Fruit fly (Drosophila melanogaster): ENCODE data around the gene CG10481.

CG10481 gene

dm6 chr2L:19902693-19903267, 10.4 kb upstream of the CG10481 start:
- no peak for TF ChIP-seq brk (GFP tag; optimal IDR thresholded peaks at IDR 0.05)
- TF ChIP-seq Rel (GFP tag; optimal IDR thresholded peaks at IDR 0.05) = no peak
- TF ChIP-seq Rel (tag; optimal IDR thresholded peaks at IDR 0.05) = no peak
- TF ChIP-seq CG9705 (GFP tag; optimal IDR thresholded peaks at IDR 0.05) = no peak
- no peak for TF ChIP-seq N (GFP tag; optimal IDR thresholded peaks at IDR 0.05)
- no peak for TF ChIP-seq Jra (GFP tag; optimal IDR thresholded peaks at IDR 0.05)

- no peak for TF ChIP-seq rgr (GFP tag; optimal IDR thresholded peaks at IDR 0.05)
- no peak for TF ChIP-seq tai (GFP tag; optimal IDR thresholded peaks at IDR 0.05)
- no peak for TF ChIP-seq psq (GFP tag; optimal IDR thresholded peaks at IDR 0.05)
- no peak for TF ChIP-seq usp (GFP tag; optimal IDR thresholded peaks at IDR 0.05)
These were observed 7.1 kb upstream of the CG10481 start for dm6 chr2L:19899498-19899897.

- TF ChIP-seq CG9705 (GFP tag; optimal IDR thresholded peaks at IDR 0.05) (no peak), Sp1 (GFP tag; optimal IDR thresholded peaks at IDR 0.05) (no peak), dsf (GFP tag; optimal IDR thresholded peaks at IDR 0.05; ENCODE audit: borderline replicate concordance) (no peak), CrebA (GFP tag; optimal IDR thresholded peaks at IDR 0.05; ENCODE audit: borderline replicate concordance) (no peak), OdsH (GFP tag; optimal IDR thresholded peaks at IDR 0.05) (no peak), br (GFP tag; optimal IDR thresholded peaks at IDR 0.05) (no peak), HLH106 (tag; optimal IDR thresholded peaks at IDR 0.05) (no peak), Abd-B (GFP tag; optimal IDR thresholded peaks at IDR 0.05) (no peak), Hnf4 (GFP tag; optimal IDR thresholded peaks at IDR 0.05) (no peak), dmrt93B (GFP tag; optimal IDR thresholded peaks at IDR 0.05) (no peak), dl (GFP tag; optimal IDR thresholded peaks at IDR 0.05; ENCODE audit: insufficient read depth in 1 of 2, partially characterized antibody in 2 of 2) (no peak), ey (GFP tag; optimal IDR thresholded peaks at IDR 0.05) (no peak), Dfd (GFP tag; optimal IDR thresholded peaks at IDR 0.05) (no peak), brk (GFP tag; optimal IDR thresholded peaks at IDR 0.05) (no peak), Hr78 (GFP tag; optimal IDR thresholded peaks at IDR 0.05) (no peak)
These were observed 6.4 kb upstream of the CG10481 start for dm6 chr2L:19898540-19899300.

- TF ChIP-seq psq (GFP tag; optimal IDR thresholded peaks at IDR 0.05) (no peak), Rel (GFP tag; optimal IDR thresholded peaks at IDR 0.05) (no peak), Rel (tag; optimal IDR thresholded peaks at IDR 0.05) (no peak), pan (optimal IDR thresholded peaks at IDR 0.05) (no peak), lola (GFP tag; optimal IDR thresholded peaks at IDR 0.05) (no peak), Hnf4 (GFP tag; optimal IDR thresholded peaks at IDR 0.05) (no peak), fru (GFP tag; optimal IDR thresholded peaks at IDR 0.05) (no peak), sv (GFP tag; optimal IDR thresholded peaks at IDR 0.05) (no peak), OdsH (GFP tag; optimal IDR thresholded peaks at IDR 0.05) (no peak), dsf (GFP tag; optimal IDR thresholded peaks at IDR 0.05; ENCODE audit: borderline replicate concordance) (no peak), h (GFP tag; optimal IDR thresholded peaks at IDR 0.05) (no peak), br (GFP tag; optimal IDR thresholded peaks at IDR 0.05) (no peak), CG32264 (GFP tag; optimal IDR thresholded peaks at IDR 0.05) (no peak), rgr (GFP tag; optimal IDR thresholded peaks at IDR 0.05) (no peak), Dfd (GFP tag; optimal IDR thresholded peaks at IDR 0.05) (no peak), Jra (GFP tag; optimal IDR thresholded peaks at IDR 0.05) (no peak)
These were observed 4.7 kb upstream of the CG10481 start for dm6 chr2L:19897027-19897426.

- TF ChIP-seq brk (GFP tag; optimal IDR thresholded peaks at IDR 0.05) (peak; percentile 40), Mio (GFP tag; optimal IDR thresholded peaks at IDR 0.05) (no peak), Hnf4 (GFP tag; optimal IDR thresholded peaks at IDR 0.05) (no peak), woc (GFP tag; optimal IDR thresholded peaks at IDR 0.05) (peak; percentile 8), psq (GFP tag; optimal IDR thresholded peaks at IDR 0.05) (peak; percentile 59), h (GFP tag; optimal IDR thresholded peaks at IDR 0.05) (peak; percentile 46), jim (GFP tag; optimal IDR thresholded peaks at IDR 0.05) (no peak), Jra (GFP tag; optimal IDR thresholded peaks at IDR 0.05) (no peak), pan (optimal IDR thresholded peaks at IDR 0.05) (no peak), rgr (GFP tag; optimal IDR thresholded peaks at IDR 0.05) (peak; percentile 51), fru (GFP tag; optimal IDR thresholded peaks at IDR 0.05) (peak; percentile 28), Dif (GFP tag; optimal IDR thresholded peaks at IDR 0.05; ENCODE audit: partially characterized antibody) (peak; percentile 23), Abd-B (GFP tag; optimal IDR thresholded peaks at IDR 0.05) (no peak), dsf (GFP tag; optimal IDR thresholded peaks at IDR 0.05; ENCODE audit: borderline replicate concordance) (no peak), CG32264 (GFP tag; optimal IDR thresholded peaks at IDR 0.05) (no peak), ey (GFP tag; optimal IDR thresholded peaks at IDR 0.05) (peak; percentile 3), foxo (GFP tag; optimal IDR thresholded peaks at IDR 0.05) (peak in 1 of 2 experiments; percentile 65), Vsx2 (GFP tag; optimal IDR thresholded peaks at IDR 0.05; ENCODE audit: partially characterized antibody) (peak; percentile 40), usp (GFP tag; optimal IDR thresholded peaks at IDR 0.05) (no peak), Hr78 (GFP tag; optimal IDR thresholded peaks at IDR 0.05) (no peak), HLH106 (tag; optimal IDR thresholded peaks at IDR 0.05) (peak; percentile 52), OdsH (GFP tag; optimal IDR thresholded peaks at IDR 0.05) (peak; percentile 77), Sp1 (GFP tag; optimal IDR thresholded peaks at IDR 0.05) (peak; percentile 49), sv (GFP tag; optimal IDR thresholded peaks at IDR 0.05) (peak; percentile 48), tai (GFP tag; optimal IDR thresholded peaks at IDR 0.05) (no peak), dmrt93B (GFP tag; optimal IDR thresholded peaks at IDR 0.05) (peak; percentile 45), dl (GFP tag; optimal IDR thresholded peaks at IDR 0.05; ENCODE audit: insufficient read depth in 1 of 2, partially characterized antibody in 2 of 2) (no peak)
These were observed 3.3 kb upstream of the CG10481 start for dm6 chr2L:19895526-19896185.

Measured in whole organism, wandering third instar larva.